Worm (Caenorhabditis elegans) whole organism, late embryonic: ENCODE data around the gene Y39A1A.9.

Experiments used
- C08G9.2 ChIP-seq: sonication (generic microtip); optimal IDR thresholded peaks from 2 replicates; lab custom pipeline; 2016; ENCODE audit warnings: mild to moderate bottlenecking, missing genetic modification characterization, moderate library complexity, missing compliant biosample characterization
- F13H6.1 ChIP-seq: sonication (generic microtip); optimal IDR thresholded peaks from 2 replicates; lab custom pipeline; 2016; ENCODE audit warnings: missing genetic modification characterization, missing compliant biosample characterization
- K09A11.1 ChIP-seq: sonication (generic microtip); optimal IDR thresholded peaks from 2 replicates; lab custom pipeline; 2017; ENCODE audit warnings: antibody characterized with exemption, mild to moderate bottlenecking, missing genetic modification characterization, missing compliant biosample characterization; ENCODE audit not compliant: insufficient read depth
- ahr-1 ChIP-seq: sonication (generic microtip); optimal IDR thresholded peaks from 2 replicates; lab custom pipeline; 2016; ENCODE audit warnings: missing genetic modification characterization, missing compliant biosample characterization
- ceh-14 ChIP-seq: sonication (generic microtip); optimal IDR thresholded peaks from 2 replicates; lab custom pipeline; 2016; ENCODE audit warnings: missing genotype, missing genetic modification characterization, missing compliant biosample characterization
- ceh-18 ChIP-seq: sonication (generic microtip); optimal IDR thresholded peaks from 2 replicates; lab custom pipeline; 2016; ENCODE audit warnings: missing genetic modification characterization, missing compliant biosample characterization
- ceh-2 ChIP-seq: sonication (generic microtip); optimal IDR thresholded peaks from 2 replicates; lab custom pipeline; 2016; ENCODE audit warnings: missing genotype, missing genetic modification characterization, missing compliant biosample characterization
- ceh-22 ChIP-seq: sonication (generic microtip); optimal IDR thresholded peaks from 2 replicates; lab custom pipeline; 2017; ENCODE audit warnings: missing biosample characterization, missing genetic modification characterization
- ceh-30 ChIP-seq: fragments of 150-350 bp; optimal IDR thresholded peaks from 2 replicates; lab custom pipeline; 2014; ENCODE audit warnings: missing biosample characterization, missing genetic modification characterization
- ceh-31 ChIP-seq: sonication (generic microtip); optimal IDR thresholded peaks from 2 replicates; lab custom pipeline; 2016; ENCODE audit warnings: missing genetic modification characterization, missing compliant biosample characterization
- ceh-34 ChIP-seq: sonication (generic microtip); optimal IDR thresholded peaks from 2 replicates; lab custom pipeline; 2016; ENCODE audit warnings: mild to moderate bottlenecking, missing genetic modification characterization, missing compliant biosample characterization
- ceh-6 ChIP-seq: fragments of 200-800 bp; sonication (Bioruptor generic); optimal IDR thresholded peaks from 2 replicates; lab custom pipeline; 2018; ENCODE audit warnings: mild to moderate bottlenecking, missing genetic modification characterization, missing compliant biosample characterization
- dve-1 ChIP-seq: sonication (generic microtip); optimal IDR thresholded peaks from 2 replicates; lab custom pipeline; 2017; ENCODE audit warnings: antibody characterized with exemption, mild to moderate bottlenecking, missing genetic modification characterization, missing compliant biosample characterization
- ets-4 ChIP-seq: sonication (generic microtip); optimal IDR thresholded peaks from 2 replicates; lab custom pipeline; 2016; ENCODE audit warnings: missing genetic modification characterization, missing compliant biosample characterization
- fkh-10 ChIP-seq: fragments of 150-350 bp; optimal IDR thresholded peaks from 2 replicates; lab custom pipeline; 2014; ENCODE audit warnings: missing biosample characterization, missing genetic modification reagents, missing genetic modification characterization
- fkh-6 ChIP-seq: sonication (generic microtip); optimal IDR thresholded peaks from 2 replicates; lab custom pipeline; 2016; ENCODE audit warnings: missing genetic modification characterization, missing compliant biosample characterization
- gmeb-2 ChIP-seq: sonication (generic microtip); optimal IDR thresholded peaks from 2 replicates; lab custom pipeline; 2016; ENCODE audit warnings: missing genetic modification characterization, inconsistent platforms, missing compliant biosample characterization
- hlh-8 ChIP-seq: sonication (generic microtip); optimal IDR thresholded peaks from 2 replicates; lab custom pipeline; 2016; ENCODE audit warnings: missing genotype, missing genetic modification characterization, missing compliant biosample characterization
- lim-6 ChIP-seq: sonication (generic microtip); optimal IDR thresholded peaks from 2 replicates; lab custom pipeline; 2016; ENCODE audit warnings: missing genetic modification characterization, missing compliant biosample characterization
- madf-2 ChIP-seq: sonication (generic microtip); optimal IDR thresholded peaks from 2 replicates; lab custom pipeline; 2017; ENCODE audit warnings: missing genetic modification characterization, missing compliant biosample characterization
- mec-3 ChIP-seq: sonication (generic microtip); optimal IDR thresholded peaks from 2 replicates; lab custom pipeline; 2016; ENCODE audit warnings: borderline replicate concordance, missing genetic modification characterization, missing compliant biosample characterization
- nfya-1 ChIP-seq: sonication (generic microtip); optimal IDR thresholded peaks from 2 replicates; lab custom pipeline; 2017; ENCODE audit warnings: missing genetic modification characterization, mild to moderate bottlenecking, missing compliant biosample characterization, antibody characterized with exemption, moderate library complexity
- nhr-11 ChIP-seq: fragments of 150-350 bp; optimal IDR thresholded peaks from 2 replicates; lab custom pipeline; 2014; ENCODE audit warnings: missing biosample characterization, missing genetic modification characterization
- pax-1 ChIP-seq: fragments of 150-350 bp; optimal IDR thresholded peaks from 2 replicates; lab custom pipeline; 2014; ENCODE audit warnings: missing biosample characterization, missing genetic modification characterization
- pha-4 ChIP-seq: fragments of 150-350 bp; optimal IDR thresholded peaks from 2 replicates; lab custom pipeline; 2018; ENCODE audit warnings: missing biosample characterization, missing genetic modification reagents, missing genetic modification characterization
- pqm-1 ChIP-seq: sonication (generic microtip); optimal IDR thresholded peaks from 2 replicates; lab custom pipeline; 2016; ENCODE audit warnings: missing genetic modification characterization, missing compliant biosample characterization
- pros-1 ChIP-seq: fragments of 150-350 bp; optimal IDR thresholded peaks from 2 replicates; lab custom pipeline; 2014; ENCODE audit warnings: missing biosample characterization, missing genetic modification reagents, missing genetic modification characterization
- ref-2 ChIP-seq: sonication (generic microtip); optimal IDR thresholded peaks from 2 replicates; lab custom pipeline; 2016; ENCODE audit warnings: missing genetic modification characterization, missing compliant biosample characterization
- rnt-1 ChIP-seq: sonication (generic microtip); optimal IDR thresholded peaks from 2 replicates; lab custom pipeline; 2016; ENCODE audit warnings: missing genetic modification characterization, missing compliant biosample characterization
- sox-4 ChIP-seq: sonication (generic microtip); optimal IDR thresholded peaks from 2 replicates; lab custom pipeline; 2017; ENCODE audit warnings: mild to moderate bottlenecking, missing genetic modification characterization, inconsistent platforms, missing compliant biosample characterization
- syd-9 ChIP-seq: sonication (generic microtip); optimal IDR thresholded peaks from 2 replicates; lab custom pipeline; 2016; ENCODE audit warnings: mild to moderate bottlenecking, missing genetic modification characterization, moderate library complexity, missing compliant biosample characterization
- tbx-2 ChIP-seq: sonication (generic microtip); optimal IDR thresholded peaks from 2 replicates; lab custom pipeline; 2016; ENCODE audit warnings: missing genetic modification characterization, missing compliant biosample characterization
- unc-3 ChIP-seq, 2 experiments: fragments of 200-800 bp in 1 of 2; sonication (Bioruptor generic) in 1 of 2; sonication (generic microtip) in 1 of 2; conservative IDR thresholded peaks in 1 of 2; optimal IDR thresholded peaks in 1 of 2; 2 replicates each; pipeline versions ENCODE4 v1.3.6 to Lab custom; 2016 to 2022; ENCODE audit warnings: missing compliant biosample characterization in 2 of 2, missing genetic modification characterization in 2 of 2, missing genetic modification reagents in 1 of 2
- unc-55 ChIP-seq: sonication (generic microtip); optimal IDR thresholded peaks from 2 replicates; lab custom pipeline; 2017; ENCODE audit warnings: missing biosample characterization, missing genetic modification reagents, missing genetic modification characterization
- unc-86 ChIP-seq: sonication (generic microtip); optimal IDR thresholded peaks from 2 replicates; lab custom pipeline; 2016; ENCODE audit warnings: missing genetic modification characterization, missing compliant biosample characterization
- ztf-16 ChIP-seq: sonication (generic microtip); optimal IDR thresholded peaks from 2 replicates; lab custom pipeline; 2017; ENCODE audit warnings: missing genetic modification characterization, missing compliant biosample characterization

Y39A1A.9 gene

ce11 chrIII:10636493-10637031 is 3.3 kb upstream of the Y39A1A.9 start (continued):
- TF ChIP-seq fkh-6 (tag; lab: Kevin White, UChicago) (no peak), ztf-16 (no peak), mec-3 (tag; lab: Kevin White, UChicago) (no peak), rnt-1 (no peak), unc-86 (tag; lab: Kevin White, UChicago) (no peak), ceh-6 (GFP tag; lab: Kevin White, UChicago) (no peak)

ce11 chrIII:10634576-10634975 is 1.3 kb upstream of the Y39A1A.9 start:
- TF ChIP-seq ceh-31 (tag; lab: Kevin White, UChicago) (no peak), syd-9 (no peak)
- TF ChIP-seq, all 69 proteins: peak for 0

- TF ChIP-seq ceh-2 (tag; lab: Kevin White, UChicago): peak; percentile 27
- TF ChIP-seq ceh-31 (tag; lab: Kevin White, UChicago): peak; percentile 87
- TF ChIP-seq fkh-10 (GFP tag; lab: Kevin White, UChicago): peak; percentile 54
- no peak for TF ChIP-seq pax-1
- peak; percentile 62 for TF ChIP-seq pqm-1
- peak; percentile 42 for TF ChIP-seq sox-4 (tag; lab: Kevin White, UChicago)
- no peak for TF ChIP-seq pha-4
- TF ChIP-seq ceh-30: no peak
- TF ChIP-seq ets-4 (tag; lab: Kevin White, UChicago): peak; percentile 37
- no peak for TF ChIP-seq madf-2 (tag; lab: Kevin White, UChicago)
- peak; percentile 95 for TF ChIP-seq pros-1 (tag; lab: Kevin White, UChicago)
- TF ChIP-seq ceh-22: no peak
- TF ChIP-seq nfya-1: peak; percentile 97
- TF ChIP-seq ahr-1: no peak
- peak; percentile 15 for TF ChIP-seq gmeb-2 (tag; lab: Kevin White, UChicago)
- peak; percentile 52 for TF ChIP-seq dve-1 (tag; lab: Kevin White, UChicago)
- peak; percentile 89 for TF ChIP-seq rnt-1
- peak; percentile 86 for TF ChIP-seq tbx-2 (tag; lab: Kevin White, UChicago)
- peak; percentile 75 for TF ChIP-seq ceh-18 (tag; lab: Kevin White, UChicago)
- TF ChIP-seq hlh-8 (tag; lab: Kevin White, UChicago): no peak
- TF ChIP-seq K09A11.1 (tag; lab: Kevin White, UChicago): peak; percentile 86
- peak; percentile 23 for TF ChIP-seq lim-6 (tag; lab: Kevin White, UChicago)
- TF ChIP-seq ceh-34 (tag; lab: Kevin White, UChicago): peak; percentile 67
- TF ChIP-seq unc-55 (GFP tag; lab: Kevin White, UChicago): peak; percentile 55
- peak; percentile 9 for TF ChIP-seq C08G9.2
- peak; percentile 10; the same call in 1 of the 2 replicates for TF ChIP-seq unc-3 (GFP tag; conservative IDR thresholded peaks at IDR 0.05; lab: Robert Waterston, UW)
- no peak for TF ChIP-seq unc-3 (tag; optimal IDR thresholded peaks at IDR 0.05; lab: Kevin White, UChicago)
- peak; percentile 51 for TF ChIP-seq unc-86 (tag; lab: Kevin White, UChicago)
- TF ChIP-seq syd-9: peak; percentile 68
- peak; percentile 70 for TF ChIP-seq ceh-14 (tag; lab: Kevin White, UChicago)
- TF ChIP-seq F13H6.1 (tag; lab: Kevin White, UChicago): peak; percentile 85
- no peak for TF ChIP-seq nhr-11 (tag; lab: Kevin White, UChicago)
- TF ChIP-seq ref-2: peak; percentile 91
Measured at ce11 chrIII:10634034-10634433, 733 bp upstream of the Y39A1A.9 start.
